Fruit fly (Drosophila melanogaster) Kc167 (cell line): Measurements from ENCODE around the gene Lcp65Ad.

Experiments used
- Myc ChIP-seq: fragments of >200 bp; optimal IDR thresholded peaks from 2 replicates; lab custom pipeline; 2017; ENCODE audit warnings: missing external identifiers
- Sin3A ChIP-seq: fragments of >200 bp; optimal IDR thresholded peaks from 2 replicates; lab custom pipeline; 2018; ENCODE audit warnings: missing external identifiers
- h ChIP-seq: fragments of >200 bp; optimal IDR thresholded peaks from 3 replicates; lab custom pipeline; 2018; ENCODE audit warnings: missing external identifiers
- insv ChIP-seq: fragments of >200 bp; optimal IDR thresholded peaks from 3 replicates; lab custom pipeline; 2018; ENCODE audit warnings: missing external identifiers
- psq ChIP-seq: fragments of >200 bp; optimal IDR thresholded peaks from 2 replicates; lab custom pipeline; 2017; ENCODE audit warnings: missing external identifiers
- ttk ChIP-seq: sonication (Bioruptor generic); optimal IDR thresholded peaks from 2 replicates; lab custom pipeline; 2017; ENCODE audit warnings: missing external identifiers

Gene Lcp65Ad

DNA sequence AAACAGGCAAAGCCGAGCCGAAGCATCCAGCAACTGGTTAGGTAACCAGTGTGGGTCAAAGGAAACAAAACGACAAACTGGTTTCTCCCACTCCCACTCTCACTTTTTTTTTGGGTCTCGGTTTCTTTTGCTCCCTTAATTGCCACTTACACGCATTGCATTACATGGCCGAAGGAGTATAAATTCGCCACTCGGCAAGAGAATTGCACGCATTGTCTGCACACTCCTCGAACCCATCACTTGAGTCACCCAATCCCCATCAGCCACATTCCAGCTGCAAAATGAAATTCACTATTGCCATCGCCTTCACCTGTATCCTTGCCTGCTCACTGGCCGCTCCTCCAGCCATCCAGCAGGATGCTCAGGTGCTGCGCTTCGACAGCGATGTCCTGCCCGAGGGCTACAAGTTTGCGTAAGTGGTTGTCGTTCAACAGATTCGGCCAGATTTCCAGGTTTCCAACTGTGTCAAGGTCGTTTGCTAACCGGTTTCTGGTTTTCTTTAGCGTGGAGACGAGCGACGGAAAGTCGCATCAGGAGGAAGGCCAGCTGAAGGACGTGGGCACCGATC, at the start of gene Lcp65Ad:
Gene Lcp65Ad (plus strand): TSS at position 208 of the 568 bp plus-strand sequence.
- TF ChIP-seq ttk (lab: Kevin White, UChicago) = no peak
- no peak for TF ChIP-seq insv (lab: Kevin White, UChicago)
- no peak for TF ChIP-seq h (lab: Kevin White, UChicago)

DNA sequence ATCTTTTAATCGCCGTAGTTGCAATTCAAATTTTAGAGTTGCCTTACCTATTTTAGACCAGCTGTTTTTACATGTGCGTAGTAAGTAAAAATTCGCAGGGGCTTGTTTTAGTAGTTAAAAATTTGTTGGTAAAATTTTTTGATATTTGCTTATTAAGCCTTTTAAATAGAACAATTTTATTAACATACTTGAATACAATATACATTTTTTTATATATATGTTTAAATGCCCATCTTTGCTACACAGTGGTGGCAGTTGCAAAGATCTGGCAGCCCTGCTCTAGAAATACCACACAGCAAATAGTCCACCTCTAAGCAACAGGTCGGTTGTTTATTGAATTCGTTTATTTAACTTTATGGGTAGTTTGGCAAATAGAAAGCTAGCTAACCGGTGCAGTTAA, 48.5 kb upstream of the Lcp65Ad start, which contains the start of the genes CG10467 and loj:
Gene CG10467 (minus strand): TSS at position 51 of the 400 bp plus-strand sequence.
Gene loj (plus strand): TSS at position 291 of the 400 bp plus-strand sequence.
- TF ChIP-seq insv (lab: Kevin White, UChicago) = no peak
- TF ChIP-seq Sin3A = no peak
- TF ChIP-seq psq (lab: Kevin White, UChicago) = no peak

DNA sequence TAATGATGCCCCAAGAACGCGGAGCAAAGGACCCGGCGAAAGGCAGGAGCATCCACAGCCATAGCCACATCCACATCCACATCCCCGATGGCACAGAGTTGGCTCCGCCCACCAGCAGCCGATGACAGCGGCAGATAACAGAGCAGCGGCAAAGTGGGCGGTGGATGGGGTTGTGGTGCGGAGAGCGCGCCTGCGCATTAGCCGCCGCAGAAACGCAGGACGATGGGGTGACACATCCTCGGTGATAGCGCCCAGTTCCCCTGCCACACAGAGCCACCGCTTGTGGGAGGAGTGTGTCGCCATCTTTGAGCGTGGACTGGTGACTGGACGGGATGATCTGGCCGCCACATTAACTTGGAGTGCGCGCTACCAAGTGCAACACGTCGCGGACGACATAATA, 45.9 kb upstream of the Lcp65Ad start, which contains the start of gene Ets65A:
Gene Ets65A (plus strand): TSS at position 348 of the 400 bp plus-strand sequence.
- TF ChIP-seq ttk (lab: Kevin White, UChicago) (no peak), h (lab: Kevin White, UChicago) (no peak), Myc (lab: Kevin White, UChicago) (no peak), insv (lab: Kevin White, UChicago) (no peak), psq (lab: Kevin White, UChicago) (no peak), Sin3A (no peak)

DNA sequence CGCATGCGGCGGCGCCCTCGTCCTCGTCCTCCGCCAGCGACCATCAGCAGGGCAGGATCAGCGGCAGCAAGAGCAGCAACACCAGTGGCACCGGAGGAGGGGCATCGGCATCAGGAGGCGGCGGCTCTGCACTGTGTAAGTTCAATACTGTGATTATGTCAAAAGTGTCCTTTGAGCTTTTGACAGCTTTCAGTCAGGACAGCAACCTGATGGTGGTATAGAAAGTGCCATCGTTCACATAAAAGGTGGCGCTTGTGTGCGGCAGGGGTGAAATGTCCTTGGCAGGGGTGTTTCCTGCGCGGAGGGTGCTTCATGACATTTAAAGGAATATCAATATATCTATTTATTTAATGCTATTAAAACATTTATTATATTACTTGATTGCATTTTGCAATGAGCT, 39.5 kb upstream of the Lcp65Ad start:
- TF ChIP-seq h (lab: Kevin White, UChicago) (no peak), ttk (lab: Kevin White, UChicago) (no peak), Myc (lab: Kevin White, UChicago) (no peak), insv (lab: Kevin White, UChicago) (no peak), Sin3A (no peak), psq (lab: Kevin White, UChicago) (no peak)

DNA sequence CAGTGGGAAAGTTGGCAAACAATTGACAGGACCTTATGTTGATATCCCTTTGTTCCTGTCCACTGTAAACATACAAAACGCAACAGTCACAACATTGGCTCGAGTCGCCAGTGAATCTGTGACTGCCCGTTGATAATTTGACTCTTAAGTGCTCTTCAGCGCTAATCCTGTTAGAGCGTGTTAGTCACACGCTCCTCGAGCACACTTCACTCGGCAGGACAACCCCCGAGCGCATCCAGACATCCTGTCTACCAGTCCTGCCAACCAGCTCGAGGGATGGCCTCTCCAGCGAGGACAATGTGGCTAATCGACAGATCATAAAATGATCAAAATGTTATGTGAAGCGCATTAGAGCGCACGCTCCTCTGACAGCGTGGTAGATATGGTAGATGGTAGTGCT, 38.6 kb upstream of the Lcp65Ad start:
- TF ChIP-seq h (lab: Kevin White, UChicago) (no peak), Sin3A (no peak), Myc (lab: Kevin White, UChicago) (no peak), psq (lab: Kevin White, UChicago) (no peak), insv (lab: Kevin White, UChicago) (no peak), ttk (lab: Kevin White, UChicago) (no peak)

DNA sequence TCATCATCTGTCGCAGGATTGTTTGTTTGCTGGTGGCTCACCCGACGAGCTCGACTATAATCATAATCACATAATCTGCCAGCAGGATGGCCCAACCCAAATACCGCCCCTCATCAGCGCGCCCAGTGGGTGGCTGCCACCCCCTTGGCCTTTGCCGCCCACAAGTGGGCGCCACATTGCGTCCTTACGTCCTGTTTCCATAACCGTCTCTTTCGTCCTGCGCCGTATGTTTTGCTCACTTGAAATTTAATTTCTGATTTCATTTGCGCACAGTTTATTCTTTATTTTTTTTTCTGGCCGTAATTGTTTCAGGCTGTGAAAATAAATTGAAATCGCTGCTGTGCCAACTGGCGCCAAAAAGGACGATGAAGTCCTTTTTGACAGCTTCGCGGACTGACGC, 37.8 kb upstream of the Lcp65Ad start:
- TF ChIP-seq Myc (lab: Kevin White, UChicago) (no peak), insv (lab: Kevin White, UChicago) (no peak), h (lab: Kevin White, UChicago) (no peak), ttk (lab: Kevin White, UChicago) (no peak), psq (lab: Kevin White, UChicago) (no peak), Sin3A (no peak)

DNA sequence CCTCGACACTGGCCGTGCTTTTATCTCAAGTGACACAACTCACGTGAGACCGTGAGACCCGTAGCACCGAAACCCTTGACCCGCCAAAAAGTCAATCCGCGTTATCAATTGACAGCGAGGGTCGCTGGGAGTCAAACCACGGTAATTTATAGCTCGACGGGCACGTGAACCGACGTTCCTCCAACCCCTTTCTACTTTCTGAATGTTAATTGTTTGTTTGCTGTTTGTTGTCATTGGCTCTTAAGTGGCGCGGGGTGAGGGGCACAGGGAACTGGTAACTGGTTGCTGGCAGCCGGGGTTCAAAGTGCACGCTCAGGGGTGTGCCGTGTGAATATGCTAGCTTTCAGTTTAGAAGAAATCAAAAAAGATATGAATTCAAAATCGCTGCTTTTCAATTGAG, 36.5 kb upstream of the Lcp65Ad start:
- no peak for TF ChIP-seq insv (lab: Kevin White, UChicago)
- no peak for TF ChIP-seq h (lab: Kevin White, UChicago)
- no peak for TF ChIP-seq psq (lab: Kevin White, UChicago)
- no peak for TF ChIP-seq ttk (lab: Kevin White, UChicago)
- no peak for TF ChIP-seq Sin3A
- TF ChIP-seq Myc (lab: Kevin White, UChicago) = no peak

DNA sequence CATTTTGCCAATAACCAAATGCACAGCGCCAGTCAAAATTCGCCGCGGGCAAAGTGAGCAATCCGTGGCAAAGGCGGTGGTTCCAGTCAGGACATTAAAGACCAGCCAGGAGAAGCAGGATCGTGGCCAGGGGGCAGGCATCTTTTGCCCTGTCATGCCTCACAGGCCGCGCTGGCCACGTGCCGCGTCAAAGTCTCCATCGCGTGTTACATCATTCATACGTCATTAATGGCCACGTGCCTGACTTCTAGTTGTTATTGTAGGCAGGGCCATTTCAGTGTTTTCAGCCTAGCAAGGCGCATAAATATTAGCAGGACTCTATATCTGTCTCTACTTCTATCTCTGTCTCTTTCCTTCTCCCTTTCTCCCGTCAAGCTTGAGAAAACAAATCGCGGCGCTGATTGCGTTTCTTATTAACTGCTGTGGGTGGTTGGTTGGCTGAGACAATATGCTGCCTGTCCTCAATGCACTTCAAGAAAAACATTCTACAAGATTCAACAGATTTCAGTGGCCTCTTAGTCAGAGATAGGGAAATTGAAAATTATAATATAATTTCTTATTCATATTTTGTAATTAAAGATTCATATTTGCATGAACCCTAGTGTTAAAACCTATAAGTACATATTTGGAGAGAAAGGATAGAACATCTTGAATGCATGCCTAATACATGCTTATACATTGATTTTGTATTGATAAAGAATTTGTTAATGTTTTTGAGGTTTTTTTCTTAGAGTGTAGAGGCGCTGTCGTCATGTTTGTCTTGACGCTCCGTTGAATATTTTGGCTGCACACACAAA, 34.7 kb upstream of the Lcp65Ad start:
- TF ChIP-seq ttk (lab: Kevin White, UChicago) (no peak), Myc (lab: Kevin White, UChicago) (no peak), h (lab: Kevin White, UChicago) (no peak), insv (lab: Kevin White, UChicago) (no peak), Sin3A (no peak), psq (lab: Kevin White, UChicago) (no peak)

DNA sequence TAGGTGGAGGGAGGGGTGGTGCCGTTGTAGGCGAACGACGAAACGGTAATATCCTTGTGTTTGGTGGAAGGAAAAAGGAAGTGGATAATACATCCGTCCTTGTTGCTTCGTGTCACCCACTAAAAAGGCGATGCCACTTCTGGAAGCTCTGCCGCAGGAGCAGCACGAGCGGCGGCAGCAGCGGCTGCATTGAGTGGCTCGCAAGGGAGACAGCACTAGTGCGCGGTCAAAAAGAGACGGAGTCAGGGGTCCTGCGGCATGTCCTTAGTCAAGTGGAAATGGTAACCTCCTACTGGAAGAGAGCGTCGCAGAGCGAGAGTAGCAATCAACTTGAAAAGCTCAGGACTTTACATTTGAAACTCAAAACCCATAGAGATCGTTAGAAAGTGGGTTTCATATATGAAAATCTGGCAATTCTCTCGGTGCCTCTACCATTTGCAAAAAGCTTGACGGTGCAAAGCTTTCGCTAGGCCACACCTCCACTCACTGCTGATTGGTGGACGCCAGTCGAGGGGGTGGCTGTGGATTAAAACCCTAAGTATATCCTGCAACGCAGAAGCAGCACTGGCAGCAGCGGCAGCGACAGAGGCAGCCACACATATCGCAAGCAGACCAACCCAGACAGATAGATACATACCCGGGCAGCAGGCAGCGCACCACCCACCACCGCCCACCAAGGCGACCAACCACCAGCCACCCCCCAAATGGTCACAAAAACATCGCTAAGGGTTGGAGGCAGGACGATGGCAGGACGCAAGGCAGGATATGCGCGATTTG, 32.3 kb upstream of the Lcp65Ad start:
- TF ChIP-seq h (lab: Kevin White, UChicago) = no peak
- no peak for TF ChIP-seq insv (lab: Kevin White, UChicago)
- no peak for TF ChIP-seq psq (lab: Kevin White, UChicago)
- TF ChIP-seq Myc (lab: Kevin White, UChicago) = no peak
- TF ChIP-seq ttk (lab: Kevin White, UChicago) = no peak
- no peak for TF ChIP-seq Sin3A

DNA sequence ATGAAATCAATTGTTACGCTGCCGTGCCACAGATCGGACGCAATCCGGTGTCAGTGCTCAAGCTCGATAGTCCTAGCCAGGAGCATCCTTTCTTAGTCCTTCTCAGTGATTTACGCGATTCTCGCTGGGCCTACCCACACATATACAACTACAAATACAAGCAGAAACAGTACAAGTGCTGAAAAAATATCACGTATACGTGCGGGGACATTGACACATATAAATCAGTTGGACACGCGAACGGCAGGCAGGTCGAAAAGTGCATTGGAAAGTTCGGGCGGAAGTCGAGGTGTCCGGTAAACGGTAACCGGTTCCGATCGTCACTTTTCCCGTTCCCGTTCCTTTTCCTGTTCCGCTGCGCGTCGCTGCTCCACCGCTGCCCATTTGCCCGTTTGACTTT, 31.7 kb upstream of the Lcp65Ad start:
- TF ChIP-seq h (lab: Kevin White, UChicago) (no peak), psq (lab: Kevin White, UChicago) (no peak), ttk (lab: Kevin White, UChicago) (no peak), Sin3A (no peak), insv (lab: Kevin White, UChicago) (no peak), Myc (lab: Kevin White, UChicago) (no peak)

DNA sequence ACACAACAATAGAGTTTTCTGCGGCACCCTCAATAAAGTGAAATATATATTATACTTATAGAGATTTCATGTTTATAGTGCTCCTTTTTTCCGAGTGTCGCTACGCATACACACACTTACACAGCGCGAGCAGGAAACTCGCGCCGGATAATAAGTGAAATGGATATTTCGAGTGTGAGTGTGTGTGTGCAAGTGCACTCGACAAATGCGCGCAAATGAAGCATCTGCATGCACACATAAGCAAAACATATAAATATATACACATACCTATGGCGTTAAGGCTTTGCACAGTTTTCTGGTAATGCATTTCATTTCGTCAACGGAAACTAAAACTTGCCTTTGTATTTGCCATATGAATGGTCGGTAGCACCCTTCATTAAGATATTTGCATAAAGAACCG, 27.7 kb upstream of the Lcp65Ad start:
- no peak for TF ChIP-seq Sin3A
- TF ChIP-seq Myc (lab: Kevin White, UChicago) = no peak
- no peak for TF ChIP-seq psq (lab: Kevin White, UChicago)
- no peak for TF ChIP-seq insv (lab: Kevin White, UChicago)
- no peak for TF ChIP-seq ttk (lab: Kevin White, UChicago)
- no peak for TF ChIP-seq h (lab: Kevin White, UChicago)
